Worm (Caenorhabditis elegans) whole organism, L4 larva: ENCODE measurements around the gene srr-2.
A peak's percentile ranks its signal among the peaks of the same experiment; 100 is the strongest.

Experiments used
- F37D6.2 ChIP-seq: sonication (generic microtip); optimal IDR thresholded peaks from 2 replicates; lab custom pipeline; 2016; ENCODE audit warnings: mild to moderate bottlenecking, missing genetic modification characterization, missing compliant biosample characterization
- T20F7.1 ChIP-seq: fragments of 200-800 bp; sonication (Bioruptor generic); optimal IDR thresholded peaks from 2 replicates; lab custom pipeline; 2018; ENCODE audit warnings: mild to moderate bottlenecking, missing genetic modification characterization, missing compliant biosample characterization
- T26A8.4 ChIP-seq: fragments of 200-800 bp; sonication (Bioruptor generic); IDR thresholded peaks from 2 replicates; pipeline ENCODE4 v1.3.6; 2022; ENCODE audit warnings: missing genetic modification characterization, missing compliant biosample characterization
- Y75B8A.6 ChIP-seq: fragments of 200-800 bp; sonication (Bioruptor generic); IDR thresholded peaks from 2 replicates; pipeline ENCODE4 v1.3.6; 2022; ENCODE audit warnings: missing genetic modification reagents, missing genetic modification characterization, missing compliant biosample characterization
- ZK337.2 ChIP-seq: fragments of 200-800 bp; sonication (Bioruptor generic); IDR thresholded peaks from 2 replicates; pipeline ENCODE4 v1.3.6; 2022; ENCODE audit warnings: missing genetic modification reagents, missing genetic modification characterization, missing compliant biosample characterization
- ZK546.5 ChIP-seq, 2 experiments: sonication (generic microtip); optimal IDR thresholded peaks; 2 replicates each; lab custom pipeline; 2017; ENCODE audit warnings: missing biosample characterization in 2 of 2, missing genetic modification characterization in 2 of 2
- aha-1 ChIP-seq: fragments of 150-350 bp; peaks from one replicate; lab custom pipeline; 2014; ENCODE audit warnings: missing biosample characterization, missing genetic modification characterization
- ama-1 ChIP-seq: fragments of 150-350 bp; optimal IDR thresholded peaks from 2 replicates; lab custom pipeline; 2014; ENCODE audit warnings: inconsistent platforms, mixed read lengths
- attf-4 ChIP-seq: sonication (generic microtip); optimal IDR thresholded peaks from 3 replicates; lab custom pipeline; 2017; ENCODE audit warnings: missing biosample characterization, missing genetic modification characterization
- ceh-20 ChIP-seq: fragments of 200-800 bp; sonication (Bioruptor generic); IDR thresholded peaks from 2 replicates; pipeline ENCODE4 v1.3.6; 2022; ENCODE audit warnings: missing genetic modification reagents, missing genetic modification characterization, missing compliant biosample characterization
- ceh-62 ChIP-seq: sonication (generic microtip); optimal IDR thresholded peaks from 2 replicates; lab custom pipeline; 2017; ENCODE audit warnings: missing biosample characterization, missing genetic modification characterization
- ceh-82 ChIP-seq: sonication (generic microtip); optimal IDR thresholded peaks from 2 replicates; lab custom pipeline; 2017; ENCODE audit warnings: missing biosample characterization, missing genetic modification characterization
- cey-2 ChIP-seq: sonication (generic microtip); optimal IDR thresholded peaks from 3 replicates; lab custom pipeline; 2017; ENCODE audit warnings: missing genetic modification characterization, mild to moderate bottlenecking, missing compliant biosample characterization, antibody characterized with exemption, borderline replicate concordance; ENCODE audit not compliant: insufficient read depth
- ctbp-1 ChIP-seq: fragments of 200-800 bp; sonication (Bioruptor generic); IDR thresholded peaks from 2 replicates; pipeline ENCODE4 v1.3.6; 2022; ENCODE audit warnings: missing genetic modification reagents, missing genetic modification characterization, missing compliant biosample characterization
- daf-12 ChIP-seq: fragments of 150-350 bp; optimal IDR thresholded peaks from 2 replicates; lab custom pipeline; 2014; ENCODE audit warnings: missing biosample characterization, missing genetic modification reagents, missing genetic modification characterization
- daf-16 ChIP-seq, 3 experiments: sonication (generic microtip); optimal IDR thresholded peaks; 2 replicates each; lab custom pipeline; 2016 to 2017; ENCODE audit warnings: missing genetic modification characterization in 3 of 3, missing genetic modification reagents in 3 of 3, mild to moderate bottlenecking in 2 of 3, missing compliant biosample characterization in 2 of 3, missing biosample characterization in 1 of 3, moderate library complexity in 1 of 3
- daf-19 ChIP-seq: fragments of 200-800 bp; sonication (Bioruptor generic); conservative IDR thresholded peaks from 2 replicates; pipeline ENCODE4 v1.3.6; 2022; ENCODE audit warnings: missing genetic modification characterization, missing compliant biosample characterization
- duxl-1 ChIP-seq: sonication (generic microtip); optimal IDR thresholded peaks from 2 replicates; lab custom pipeline; 2016; ENCODE audit warnings: mild to moderate bottlenecking, missing genetic modification characterization, moderate library complexity, missing compliant biosample characterization; ENCODE audit not compliant: poor library complexity
- dve-1 ChIP-seq: sonication (generic microtip); optimal IDR thresholded peaks from 2 replicates; lab custom pipeline; 2017; ENCODE audit warnings: antibody characterized with exemption, mild to moderate bottlenecking, missing genetic modification characterization, missing compliant biosample characterization; ENCODE audit not compliant: insufficient read depth
- egl-43 ChIP-seq: fragments of 200-800 bp; sonication (Bioruptor generic); IDR thresholded peaks from 2 replicates; pipeline ENCODE4 v1.3.6; 2022; ENCODE audit warnings: missing genetic modification reagents, missing genetic modification characterization, missing compliant biosample characterization
- fos-1 ChIP-seq: fragments of 150-350 bp; optimal IDR thresholded peaks from 2 replicates; lab custom pipeline; 2014; ENCODE audit warnings: missing biosample characterization, missing genetic modification characterization
- hlh-11 ChIP-seq: fragments of 200-800 bp; sonication (Bioruptor generic); optimal IDR thresholded peaks from 2 replicates; lab custom pipeline; 2018; ENCODE audit warnings: mild to moderate bottlenecking, missing genetic modification characterization, missing compliant biosample characterization
- lim-7 ChIP-seq: fragments of 200-800 bp; sonication (Bioruptor generic); IDR thresholded peaks from 2 replicates; pipeline ENCODE4 v1.3.6; 2022; ENCODE audit warnings: missing genetic modification characterization, missing compliant biosample characterization
- lin-13 ChIP-seq: fragments of 150-350 bp; optimal IDR thresholded peaks from 2 replicates; lab custom pipeline; 2014; ENCODE audit warnings: missing biosample characterization, missing genetic modification reagents, missing genetic modification characterization
- lin-15B ChIP-seq: fragments of 150-350 bp; sonication (generic microtip); optimal IDR thresholded peaks from 3 replicates; lab custom pipeline; 2014; ENCODE audit warnings: missing biosample characterization, missing genetic modification characterization
- lin-38 ChIP-seq: fragments of 200-800 bp; sonication (Bioruptor generic); IDR thresholded peaks from 2 replicates; pipeline ENCODE4 v1.3.6; 2022; ENCODE audit warnings: missing genetic modification reagents, missing genetic modification characterization, missing compliant biosample characterization
- lin-39 ChIP-seq: fragments of 150-350 bp; optimal IDR thresholded peaks from 2 replicates; lab custom pipeline; 2014; ENCODE audit warnings: missing biosample characterization, missing genetic modification reagents, missing genetic modification characterization
- madf-5 ChIP-seq, 2 experiments: fragments of 200-800 bp; sonication (Bioruptor generic); IDR thresholded peaks; 2 replicates each; pipeline ENCODE4 v1.3.6; 2022; ENCODE audit warnings: missing compliant biosample characterization in 2 of 2, missing genetic modification characterization in 2 of 2
- madf-9 ChIP-seq: fragments of 200-800 bp; sonication (Bioruptor generic); conservative IDR thresholded peaks from 2 replicates; pipeline ENCODE4 v1.3.6; 2022; ENCODE audit warnings: missing genetic modification reagents, missing genetic modification characterization, missing compliant biosample characterization
- mdl-1 ChIP-seq, 2 experiments: fragments of 150-350 bp in 1 of 2; sonication (generic microtip) in 1 of 2; optimal IDR thresholded peaks; 2 replicates each; lab custom pipeline; 2014 to 2017; ENCODE audit warnings: missing biosample characterization in 2 of 2, missing genetic modification characterization in 2 of 2
- mdt-29 ChIP-seq: fragments of 200-800 bp; sonication (Bioruptor generic); IDR thresholded peaks from 2 replicates; pipeline ENCODE4 v1.3.6; 2022; ENCODE audit warnings: missing genetic modification reagents, missing genetic modification characterization, missing compliant biosample characterization
- mep-1 ChIP-seq: fragments of 150-350 bp; sonication (generic microtip); optimal IDR thresholded peaks from 3 replicates; lab custom pipeline; 2014; ENCODE audit warnings: missing biosample characterization, missing genetic modification characterization
- mxl-2 ChIP-seq: fragments of 200-800 bp; sonication (Bioruptor generic); conservative IDR thresholded peaks from 2 replicates; pipeline ENCODE4 v1.3.6; 2022; ENCODE audit warnings: missing genetic modification reagents, missing genetic modification characterization, missing compliant biosample characterization
- nhr-111 ChIP-seq: fragments of 200-800 bp; sonication (Bioruptor generic); optimal IDR thresholded peaks from 2 replicates; lab custom pipeline; 2018; ENCODE audit warnings: mild to moderate bottlenecking, missing genetic modification characterization, missing compliant biosample characterization
- nhr-28 ChIP-seq: fragments of 150-350 bp; optimal IDR thresholded peaks from 2 replicates; lab custom pipeline; 2014; ENCODE audit warnings: missing biosample characterization, missing genetic modification characterization
- nhr-48 ChIP-seq: sonication (generic microtip); optimal IDR thresholded peaks from 2 replicates; lab custom pipeline; 2016; ENCODE audit warnings: mild to moderate bottlenecking, missing genetic modification characterization, missing compliant biosample characterization
- nhr-77 ChIP-seq: fragments of 150-350 bp; optimal IDR thresholded peaks from 2 replicates; lab custom pipeline; 2014; ENCODE audit warnings: missing biosample characterization, missing genetic modification characterization
- php-3 ChIP-seq: fragments of 200-800 bp; sonication (Bioruptor generic); IDR thresholded peaks from 2 replicates; pipeline ENCODE4 v1.3.6; 2022; ENCODE audit warnings: missing genetic modification reagents, missing genetic modification characterization, missing compliant biosample characterization
- pqm-1 ChIP-seq: sonication (generic microtip); optimal IDR thresholded peaks from 2 replicates; lab custom pipeline; 2017; ENCODE audit warnings: missing biosample characterization, missing genetic modification characterization
- skn-1 ChIP-seq: fragments of 150-350 bp; optimal IDR thresholded peaks from 2 replicates; lab custom pipeline; 2014; ENCODE audit warnings: missing biosample characterization, missing genetic modification characterization
- snpc-1.2 ChIP-seq: fragments of 200-800 bp; sonication (Bioruptor generic); IDR thresholded peaks from 2 replicates; pipeline ENCODE4 v1.3.6; 2022; ENCODE audit warnings: missing genetic modification reagents, missing genetic modification characterization, missing compliant biosample characterization
- snpc-4 ChIP-seq: fragments of 150-350 bp; optimal IDR thresholded peaks from 2 replicates; lab custom pipeline; 2014; ENCODE audit warnings: missing biosample characterization, missing genetic modification characterization
- unc-130 ChIP-seq: sonication (generic microtip); optimal IDR thresholded peaks from 2 replicates; lab custom pipeline; 2016; ENCODE audit warnings: missing genetic modification reagents, missing genetic modification characterization, missing compliant biosample characterization
- unc-39 ChIP-seq: sonication (generic microtip); optimal IDR thresholded peaks from 2 replicates; lab custom pipeline; 2017; ENCODE audit warnings: missing biosample characterization, missing genetic modification characterization
- unc-62 ChIP-seq, 3 experiments: fragments of 150-350 bp in 1 of 3; sonication (generic microtip); optimal IDR thresholded peaks in 2 of 3; peaks in 1 of 3; 1 replicate in 1 of 3; 2 replicates in 2 of 3; lab custom pipeline; 2014 to 2017; ENCODE audit warnings: missing biosample characterization in 3 of 3, missing genetic modification characterization in 3 of 3, missing genetic modification reagents in 3 of 3, missing genotype in 1 of 3
- vab-7 ChIP-seq: fragments of 200-800 bp; sonication (Bioruptor generic); IDR thresholded peaks from 2 replicates; pipeline ENCODE4 v1.3.6; 2022; ENCODE audit warnings: missing genetic modification reagents, missing genetic modification characterization, missing compliant biosample characterization
- zfp-2 ChIP-seq: sonication (generic microtip); optimal IDR thresholded peaks from 2 replicates; lab custom pipeline; 2016; ENCODE audit warnings: mild to moderate bottlenecking, missing genetic modification characterization, missing compliant biosample characterization
- zfp-3 ChIP-seq: fragments of 200-800 bp; sonication (Bioruptor generic); conservative IDR thresholded peaks from 2 replicates; pipeline ENCODE4 v1.3.6; 2022; ENCODE audit warnings: missing genetic modification reagents, missing genetic modification characterization, missing compliant biosample characterization
- zip-2 ChIP-seq: fragments of 150-350 bp; optimal IDR thresholded peaks from 2 replicates; lab custom pipeline; 2014; ENCODE audit warnings: missing biosample characterization, missing genetic modification characterization
- ztf-11 ChIP-seq: fragments of 150-350 bp; optimal IDR thresholded peaks from 2 replicates; lab custom pipeline; 2014; ENCODE audit warnings: missing biosample characterization, missing genetic modification characterization

srr-2 gene

ce11 chrV:19206911-19207310 lies 10.1 kb downstream of the srr-2 start (continued):
- TF ChIP-seq T20F7.1 (GFP tag; lab: Kevin White, UChicago) (no peak), ZK337.2 (GFP tag; lab: Robert Waterston, UW) (no peak), madf-9 (GFP tag; lab: Robert Waterston, UW) (no peak), mep-1 (no peak), pqm-1 (tag; lab: Kevin White, UChicago) (peak; percentile 78), T26A8.4 (GFP tag; lab: Robert Waterston, UW) (no peak), lin-15B (tag; lab: Kevin White, UChicago) (no peak), ama-1 (lab: Kevin White, UChicago) (no peak), cey-2 (tag; lab: Kevin White, UChicago) (no peak), lin-13 (peak; percentile 29), Y75B8A.6 (GFP tag; lab: Robert Waterston, UW) (no peak), madf-5 (GFP tag; IDR thresholded peaks at IDR 0.05; lab: Robert Waterston, UW) (no peak), ZK546.5 (tag; optimal IDR thresholded peaks at IDR 0.05; lab: Kevin White, UChicago) (no peak), ztf-11 (no peak), attf-4 (tag; lab: Kevin White, UChicago) (no peak), skn-1 (tag; lab: Kevin White, UChicago) (no peak), lin-39 (no peak), php-3 (GFP tag; lab: Robert Waterston, UW) (peak; percentile 84), ceh-82 (tag; lab: Kevin White, UChicago) (no peak), nhr-28 (tag; lab: Kevin White, UChicago) (peak; percentile 59), unc-62 (GFP tag; optimal IDR thresholded peaks at IDR 0.05 in 1 of 2; lab: Kevin White, UChicago) (no peak), unc-62 (tag; optimal IDR thresholded peaks at IDR 0.05; lab: Kevin White, UChicago) (no peak), nhr-111 (GFP tag; lab: Kevin White, UChicago) (no peak), unc-130 (GFP tag; lab: Kevin White, UChicago) (no peak), egl-43 (GFP tag; lab: Robert Waterston, UW) (no peak), F37D6.2 (tag; lab: Kevin White, UChicago) (no peak), mdt-29 (no peak), vab-7 (GFP tag; lab: Robert Waterston, UW) (no peak), daf-12 (tag; lab: Kevin White, UChicago) (no peak), daf-19 (GFP tag; lab: Robert Waterston, UW) (no peak), fos-1 (tag; lab: Kevin White, UChicago) (no peak), nhr-48 (tag; lab: Kevin White, UChicago) (no peak), duxl-1 (tag; lab: Kevin White, UChicago) (no peak), mxl-2 (no peak), mdl-1 (tag; optimal IDR thresholded peaks at IDR 0.05; lab: Kevin White, UChicago) (peak in 1 of 2 experiments; percentile 13), unc-39 (tag; lab: Kevin White, UChicago) (no peak), zfp-3 (GFP tag; lab: Robert Waterston, UW) (no peak), lim-7 (GFP tag; lab: Robert Waterston, UW) (no peak), ceh-62 (tag; lab: Kevin White, UChicago) (no peak), zip-2 (tag; lab: Kevin White, UChicago) (no peak), nhr-77 (peak; percentile 32), zfp-2 (no peak)
- TF ChIP-seq, all 104 proteins: peak for 13

- TF ChIP-seq unc-39 (tag; lab: Kevin White, UChicago) (no peak), hlh-11 (tag; lab: Kevin White, UChicago) (peak; percentile 87), ceh-20 (GFP tag; lab: Robert Waterston, UW) (peak; percentile 83), aha-1 (tag; lab: Kevin White, UChicago) (no peak), snpc-1.2 (GFP tag; lab: Robert Waterston, UW) (no peak), dve-1 (tag; lab: Kevin White, UChicago) (peak; percentile 72), pqm-1 (tag; lab: Kevin White, UChicago) (peak; percentile 22), F37D6.2 (tag; lab: Kevin White, UChicago) (no peak), daf-16 (GFP tag; optimal IDR thresholded peaks at IDR 0.05; lab: Kevin White, UChicago) (no peak), daf-16 (tag; optimal IDR thresholded peaks at IDR 0.05; lab: Kevin White, UChicago) (peak; percentile 74), madf-9 (GFP tag; lab: Robert Waterston, UW) (no peak), lin-38 (GFP tag; lab: Robert Waterston, UW) (0 out of 2 replicates have a peak, but pooled peaks have one; percentile 18), zip-2 (tag; lab: Kevin White, UChicago) (no peak), duxl-1 (tag; lab: Kevin White, UChicago) (no peak), attf-4 (tag; lab: Kevin White, UChicago) (no peak), zfp-2 (no peak), ctbp-1 (GFP tag; lab: Robert Waterston, UW) (no peak), mdl-1 (tag; optimal IDR thresholded peaks at IDR 0.05; lab: Kevin White, UChicago) (peak in 1 of 2 experiments; percentile 65), snpc-4 (tag; lab: Kevin White, UChicago) (no peak)
Measured at ce11 chrV:19205450-19205849, 11.5 kb downstream of the srr-2 start.
